Worm (Caenorhabditis elegans): ENCODE data around the gene nhr-152.

DNA sequence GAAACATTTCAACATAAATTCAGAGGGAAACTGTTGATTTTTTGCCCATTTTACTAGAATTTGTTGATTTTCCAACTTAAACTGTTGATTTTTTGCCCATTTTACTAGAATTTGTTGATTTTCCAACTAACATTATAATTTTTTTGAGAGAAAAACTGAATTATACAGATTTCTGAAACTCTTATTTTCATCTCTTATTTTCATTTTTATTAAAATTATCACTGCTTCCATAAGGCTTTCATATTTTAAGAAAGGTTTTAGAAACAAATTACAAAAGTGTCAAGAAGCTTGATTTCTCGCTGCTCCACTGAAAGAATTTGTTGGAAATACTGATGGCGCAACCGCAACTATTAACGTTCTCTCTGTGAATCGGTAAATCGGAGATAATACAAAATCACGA lies 36.2 kb upstream of the nhr-152 start:
- TF ChIP-seq hlh-30 (tag; optimal IDR thresholded peaks at IDR 0.05; ENCODE audit: insufficient read depth) (no peak), snpc-4 (tag; optimal IDR thresholded peaks at IDR 0.05) (no peak), zag-1 (tag; optimal IDR thresholded peaks at IDR 0.05) (no peak), jun-1 (tag; optimal IDR thresholded peaks at IDR 0.05) (no peak), Y48G9A.11 (GFP tag; IDR thresholded peaks at IDR 0.05) (no peak), ztf-11 (tag; optimal IDR thresholded peaks at IDR 0.05) (no peak), Y5F2A.4 (GFP tag; optimal IDR thresholded peaks at IDR 0.05) (no peak), mdl-1 (tag; optimal IDR thresholded peaks at IDR 0.05) (no peak), R02D3.7 (tag; optimal IDR thresholded peaks at IDR 0.05) (no peak), fos-1 (tag; optimal IDR thresholded peaks at IDR 0.05) (no peak)

All from whole organism, L4 larva.